Worm (Caenorhabditis elegans): ENCODE results near the gene cgt-1.

cgt-1 gene

ce11 chrV:15900564-15900963 lies 11.9 kb upstream of the cgt-1 start:
- TF ChIP-seq ceh-13 (GFP tag; optimal IDR thresholded peaks at IDR 0.05) (no peak), hmg-4 (GFP tag; optimal IDR thresholded peaks at IDR 0.05) (no peak), ceh-36 (tag; optimal IDR thresholded peaks at IDR 0.05) (no peak), tbx-37 (GFP tag; conservative IDR thresholded peaks at IDR 0.05) (no peak), hmbx-1 (tag; optimal IDR thresholded peaks at IDR 0.05) (no peak), pes-1 (GFP tag; IDR thresholded peaks at IDR 0.05) (no peak), B0310.2 (tag; optimal IDR thresholded peaks at IDR 0.05) (no peak), tra-4 (tag; optimal IDR thresholded peaks at IDR 0.05) (no peak), ets-7 (tag; optimal IDR thresholded peaks at IDR 0.05) (no peak), sea-1 (GFP tag; conservative IDR thresholded peaks at IDR 0.05) (no peak), hnd-1 (tag; optimal IDR thresholded peaks at IDR 0.05) (no peak), flt-1 (GFP tag; IDR thresholded peaks at IDR 0.05) (no peak), ama-1 (optimal IDR thresholded peaks at IDR 0.05) (no peak), aly-1 (tag; optimal IDR thresholded peaks at IDR 0.05) (no peak), F13C5.2 (tag; optimal IDR thresholded peaks at IDR 0.05) (no peak), tbx-11 (GFP tag; IDR thresholded peaks at IDR 0.05) (no peak), scrt-1 (GFP tag; IDR thresholded peaks at IDR 0.05) (no peak)

DNA sequence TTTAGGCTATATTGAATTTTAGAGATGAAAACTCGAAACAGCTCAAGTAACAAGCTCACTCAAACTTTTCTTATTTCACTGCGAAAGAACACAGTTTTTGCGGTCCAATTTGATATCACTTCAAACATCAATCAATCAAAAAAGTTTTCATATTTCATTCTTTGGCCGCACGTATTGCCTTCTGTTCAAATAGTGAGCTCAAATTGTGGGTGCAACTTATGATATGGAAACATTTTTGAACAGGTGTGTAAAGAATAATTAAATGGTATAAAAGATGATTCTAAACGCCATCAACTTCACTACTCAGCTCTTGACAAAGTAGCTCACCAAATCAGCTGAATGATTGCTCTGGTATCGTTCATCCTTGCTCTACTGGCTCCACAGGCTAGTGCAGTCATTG lies 11.0 kb upstream of the cgt-1 start, which contains the start of gene T06C12.14:
Gene T06C12.14, plus strand, starts transcription at position 301 of the 400 bp plus-strand sequence.
- TF ChIP-seq flt-1 (GFP tag; IDR thresholded peaks at IDR 0.05) (no peak), tra-4 (tag; optimal IDR thresholded peaks at IDR 0.05) (no peak), B0310.2 (tag; optimal IDR thresholded peaks at IDR 0.05) (no peak), ceh-36 (tag; optimal IDR thresholded peaks at IDR 0.05) (no peak), ama-1 (optimal IDR thresholded peaks at IDR 0.05) (no peak), hmbx-1 (tag; optimal IDR thresholded peaks at IDR 0.05) (no peak), pes-1 (GFP tag; IDR thresholded peaks at IDR 0.05) (no peak), hmg-4 (GFP tag; optimal IDR thresholded peaks at IDR 0.05) (no peak), ets-7 (tag; optimal IDR thresholded peaks at IDR 0.05) (no peak), tbx-11 (GFP tag; IDR thresholded peaks at IDR 0.05) (no peak), aly-1 (tag; optimal IDR thresholded peaks at IDR 0.05) (no peak), sea-1 (GFP tag; conservative IDR thresholded peaks at IDR 0.05) (no peak), hnd-1 (tag; optimal IDR thresholded peaks at IDR 0.05) (no peak), scrt-1 (GFP tag; IDR thresholded peaks at IDR 0.05) (no peak), F13C5.2 (tag; optimal IDR thresholded peaks at IDR 0.05) (no peak), ceh-13 (GFP tag; optimal IDR thresholded peaks at IDR 0.05) (no peak), tbx-37 (GFP tag; conservative IDR thresholded peaks at IDR 0.05) (no peak)

ce11 chrV:15897696-15898095 lies 9.0 kb upstream of the cgt-1 start, which contains the start of gene str-60:
Gene str-60, plus strand, starts transcription at chrV:15897996.
- TF ChIP-seq sea-1 (GFP tag; conservative IDR thresholded peaks at IDR 0.05) (no peak), flt-1 (GFP tag; IDR thresholded peaks at IDR 0.05) (no peak), hmg-4 (GFP tag; optimal IDR thresholded peaks at IDR 0.05) (no peak), ets-7 (tag; optimal IDR thresholded peaks at IDR 0.05) (no peak), tra-4 (tag; optimal IDR thresholded peaks at IDR 0.05) (no peak), tbx-37 (GFP tag; conservative IDR thresholded peaks at IDR 0.05) (no peak), F13C5.2 (tag; optimal IDR thresholded peaks at IDR 0.05) (no peak), scrt-1 (GFP tag; IDR thresholded peaks at IDR 0.05) (no peak), ama-1 (optimal IDR thresholded peaks at IDR 0.05) (no peak), B0310.2 (tag; optimal IDR thresholded peaks at IDR 0.05) (no peak), hnd-1 (tag; optimal IDR thresholded peaks at IDR 0.05) (no peak), ceh-36 (tag; optimal IDR thresholded peaks at IDR 0.05) (no peak)

- no peak for TF ChIP-seq hmg-4 (GFP tag; optimal IDR thresholded peaks at IDR 0.05)
- no peak for TF ChIP-seq scrt-1 (GFP tag; IDR thresholded peaks at IDR 0.05)
- TF ChIP-seq tbx-11 (GFP tag; IDR thresholded peaks at IDR 0.05): no peak
- TF ChIP-seq tbx-37 (GFP tag; conservative IDR thresholded peaks at IDR 0.05): no peak
- no peak for TF ChIP-seq sea-1 (GFP tag; conservative IDR thresholded peaks at IDR 0.05)
- no peak for TF ChIP-seq ets-7 (tag; optimal IDR thresholded peaks at IDR 0.05)
- TF ChIP-seq ama-1 (optimal IDR thresholded peaks at IDR 0.05): no peak
- no peak for TF ChIP-seq hmbx-1 (tag; optimal IDR thresholded peaks at IDR 0.05)
- TF ChIP-seq aly-1 (tag; optimal IDR thresholded peaks at IDR 0.05): no peak
- no peak for TF ChIP-seq hnd-1 (tag; optimal IDR thresholded peaks at IDR 0.05)
- no peak for TF ChIP-seq F13C5.2 (tag; optimal IDR thresholded peaks at IDR 0.05)
- TF ChIP-seq ceh-13 (GFP tag; optimal IDR thresholded peaks at IDR 0.05): no peak
These were observed 8.0 kb upstream of the cgt-1 start, which contains the start of gene nhr-213 for ce11 chrV:15896671-15897070. Gene nhr-213, minus strand, starts transcription at chrV:15896771.

DNA sequence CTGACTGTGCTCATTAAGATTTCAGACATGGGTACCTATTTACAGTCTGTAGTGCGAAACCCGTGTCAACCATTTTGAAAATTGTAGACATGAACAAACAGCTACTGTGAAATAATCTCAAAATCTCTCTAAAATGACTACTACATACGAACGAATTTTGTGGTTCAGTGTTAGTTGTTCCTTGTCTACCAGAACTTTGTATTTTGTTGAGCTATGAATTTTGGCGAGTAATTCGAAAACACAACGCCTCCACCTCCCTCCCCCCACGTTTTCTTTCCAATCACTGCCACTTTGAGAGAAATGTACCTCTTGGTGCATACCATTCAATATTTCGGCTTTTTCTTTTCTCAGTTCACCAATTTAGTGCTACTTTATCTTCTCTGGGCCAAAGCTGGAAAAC lies 4.0 kb upstream of the cgt-1 start, which contains the start of gene T06C12.11:
Gene T06C12.11, plus strand, starts transcription at position 301 of the 400 bp plus-strand sequence.
- no peak for TF ChIP-seq ceh-13 (GFP tag; optimal IDR thresholded peaks at IDR 0.05)
- no peak for TF ChIP-seq hmg-4 (GFP tag; optimal IDR thresholded peaks at IDR 0.05)
- TF ChIP-seq sea-1 (GFP tag; conservative IDR thresholded peaks at IDR 0.05): no peak
- no peak for TF ChIP-seq hnd-1 (tag; optimal IDR thresholded peaks at IDR 0.05)
- no peak for TF ChIP-seq flt-1 (GFP tag; IDR thresholded peaks at IDR 0.05)
- TF ChIP-seq B0310.2 (tag; optimal IDR thresholded peaks at IDR 0.05): no peak
- no peak for TF ChIP-seq ets-7 (tag; optimal IDR thresholded peaks at IDR 0.05)
- no peak for TF ChIP-seq ama-1 (optimal IDR thresholded peaks at IDR 0.05)
- TF ChIP-seq tbx-11 (GFP tag; IDR thresholded peaks at IDR 0.05): no peak
- TF ChIP-seq tbx-37 (GFP tag; conservative IDR thresholded peaks at IDR 0.05): no peak
- no peak for TF ChIP-seq pes-1 (GFP tag; IDR thresholded peaks at IDR 0.05)
- TF ChIP-seq aly-1 (tag; optimal IDR thresholded peaks at IDR 0.05): no peak
- TF ChIP-seq hmbx-1 (tag; optimal IDR thresholded peaks at IDR 0.05): no peak
- no peak for TF ChIP-seq F13C5.2 (tag; optimal IDR thresholded peaks at IDR 0.05)
- no peak for TF ChIP-seq ceh-36 (tag; optimal IDR thresholded peaks at IDR 0.05)

DNA sequence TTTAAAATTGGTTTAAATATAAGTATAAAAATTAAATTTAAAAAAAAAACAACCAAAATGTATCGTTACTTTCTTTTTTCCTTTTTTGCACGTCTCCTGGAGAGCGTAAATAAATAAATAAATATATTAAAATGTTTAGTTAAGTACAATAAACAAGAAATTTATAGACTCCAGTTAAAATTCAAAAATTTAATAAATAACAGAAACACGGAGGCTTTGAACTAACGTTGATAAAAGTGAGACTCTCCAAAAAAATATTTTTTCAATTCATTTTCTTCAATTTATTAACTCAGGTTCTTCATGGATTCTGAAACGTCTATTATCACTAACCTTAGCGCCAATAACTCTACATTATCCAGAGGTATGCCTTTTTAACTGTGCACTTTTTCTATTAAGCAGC lies 3.1 kb upstream of the cgt-1 start, which contains the start of gene T06C12.12:
Gene T06C12.12, plus strand, starts transcription at position 301 of the 400 bp plus-strand sequence.
- TF ChIP-seq tra-4 (tag; optimal IDR thresholded peaks at IDR 0.05) (no peak), tbx-11 (GFP tag; IDR thresholded peaks at IDR 0.05) (no peak), B0310.2 (tag; optimal IDR thresholded peaks at IDR 0.05) (no peak), F13C5.2 (tag; optimal IDR thresholded peaks at IDR 0.05) (no peak), flt-1 (GFP tag; IDR thresholded peaks at IDR 0.05) (no peak), scrt-1 (GFP tag; IDR thresholded peaks at IDR 0.05) (no peak), aly-1 (tag; optimal IDR thresholded peaks at IDR 0.05) (no peak), hmg-4 (GFP tag; optimal IDR thresholded peaks at IDR 0.05) (no peak), hnd-1 (tag; optimal IDR thresholded peaks at IDR 0.05) (no peak), ama-1 (optimal IDR thresholded peaks at IDR 0.05) (no peak), ets-7 (tag; optimal IDR thresholded peaks at IDR 0.05) (no peak), pes-1 (GFP tag; IDR thresholded peaks at IDR 0.05) (no peak), tbx-37 (GFP tag; conservative IDR thresholded peaks at IDR 0.05) (no peak)

ce11 chrV:15891279-15891678 lies 2.6 kb upstream of the cgt-1 start:
- TF ChIP-seq hmg-4 (GFP tag; optimal IDR thresholded peaks at IDR 0.05) (no peak), tra-4 (tag; optimal IDR thresholded peaks at IDR 0.05) (no peak), ets-7 (tag; optimal IDR thresholded peaks at IDR 0.05) (no peak), flt-1 (GFP tag; IDR thresholded peaks at IDR 0.05) (no peak), sea-1 (GFP tag; conservative IDR thresholded peaks at IDR 0.05) (no peak), tbx-37 (GFP tag; conservative IDR thresholded peaks at IDR 0.05) (no peak), B0310.2 (tag; optimal IDR thresholded peaks at IDR 0.05) (no peak), ama-1 (optimal IDR thresholded peaks at IDR 0.05) (no peak), hmbx-1 (tag; optimal IDR thresholded peaks at IDR 0.05) (no peak), pes-1 (GFP tag; IDR thresholded peaks at IDR 0.05) (no peak), aly-1 (tag; optimal IDR thresholded peaks at IDR 0.05) (no peak), tbx-11 (GFP tag; IDR thresholded peaks at IDR 0.05) (no peak), F13C5.2 (tag; optimal IDR thresholded peaks at IDR 0.05) (no peak), ceh-13 (GFP tag; optimal IDR thresholded peaks at IDR 0.05) (no peak), ceh-36 (tag; optimal IDR thresholded peaks at IDR 0.05) (no peak), scrt-1 (GFP tag; IDR thresholded peaks at IDR 0.05) (no peak), hnd-1 (tag; optimal IDR thresholded peaks at IDR 0.05) (no peak)

All from whole organism, early embryonic.